Worm (Caenorhabditis elegans): ENCODE data around the gene mec-9.

The mec-9 gene

ce11 chrV:9907205-9907604 lies 7.7 kb downstream of the mec-9 start:
- TF ChIP-seq tra-4 (tag; optimal IDR thresholded peaks at IDR 0.05) (no peak), B0310.2 (tag; optimal IDR thresholded peaks at IDR 0.05) (no peak), F13C5.2 (tag; optimal IDR thresholded peaks at IDR 0.05) (no peak), flt-1 (GFP tag; IDR thresholded peaks at IDR 0.05) (no peak)

DNA sequence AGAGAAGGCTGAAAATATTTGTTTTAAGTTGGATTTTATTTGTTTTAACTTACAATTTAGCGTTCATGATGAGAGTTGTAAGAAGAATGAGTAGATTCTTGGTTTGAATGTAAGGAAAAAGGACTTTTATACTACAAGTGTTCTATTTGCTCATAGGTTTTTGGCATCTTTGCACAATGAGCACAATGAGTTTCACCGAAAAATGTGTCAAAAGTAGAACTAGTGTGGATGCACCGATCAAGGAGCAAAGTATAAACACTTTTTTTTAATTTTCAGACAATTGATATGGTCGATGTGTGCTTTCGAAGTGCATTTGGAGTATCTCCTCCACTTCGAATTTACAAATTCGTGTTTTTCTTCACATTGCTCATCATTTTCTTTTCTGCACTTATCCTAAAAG lies 8.8 kb downstream of the mec-9 start, which contains the start of gene fipr-11:
Gene fipr-11, minus strand, starts transcription at position 101 of the 400 bp plus-strand sequence.
- no peak for TF ChIP-seq pes-1 (GFP tag; IDR thresholded peaks at IDR 0.05)
- no peak for TF ChIP-seq scrt-1 (GFP tag; IDR thresholded peaks at IDR 0.05)
- no peak for TF ChIP-seq hmg-4 (GFP tag; optimal IDR thresholded peaks at IDR 0.05)
- TF ChIP-seq hnd-1 (tag; optimal IDR thresholded peaks at IDR 0.05): no peak
- TF ChIP-seq tbx-11 (GFP tag; IDR thresholded peaks at IDR 0.05): no peak
- no peak for TF ChIP-seq tbx-37 (GFP tag; conservative IDR thresholded peaks at IDR 0.05)
- no peak for TF ChIP-seq ceh-36 (tag; optimal IDR thresholded peaks at IDR 0.05)
- no peak for TF ChIP-seq sea-1 (GFP tag; conservative IDR thresholded peaks at IDR 0.05)

ce11 chrV:9901119-9901518 lies 13.8 kb downstream of the mec-9 start:
- TF ChIP-seq ets-7 (tag; optimal IDR thresholded peaks at IDR 0.05): no peak
- TF ChIP-seq tra-4 (tag; optimal IDR thresholded peaks at IDR 0.05): no peak
- no peak for TF ChIP-seq flt-1 (GFP tag; IDR thresholded peaks at IDR 0.05)
- no peak for TF ChIP-seq hmg-4 (GFP tag; optimal IDR thresholded peaks at IDR 0.05)
- TF ChIP-seq scrt-1 (GFP tag; IDR thresholded peaks at IDR 0.05): no peak
- TF ChIP-seq ama-1 (optimal IDR thresholded peaks at IDR 0.05): no peak
- no peak for TF ChIP-seq aly-1 (tag; optimal IDR thresholded peaks at IDR 0.05)
- TF ChIP-seq F13C5.2 (tag; optimal IDR thresholded peaks at IDR 0.05): no peak

ce11 chrV:9899278-9899677 lies 15.6 kb downstream of the mec-9 start, which contains the start of gene egl-47:
Gene egl-47 (plus strand): TSS chrV:9899578.
- TF ChIP-seq ceh-36 (tag; optimal IDR thresholded peaks at IDR 0.05): no peak
- TF ChIP-seq hmbx-1 (tag; optimal IDR thresholded peaks at IDR 0.05): no peak
- no peak for TF ChIP-seq tbx-37 (GFP tag; conservative IDR thresholded peaks at IDR 0.05)
- no peak for TF ChIP-seq tra-4 (tag; optimal IDR thresholded peaks at IDR 0.05)
- TF ChIP-seq hmg-4 (GFP tag; optimal IDR thresholded peaks at IDR 0.05): no peak
- TF ChIP-seq F13C5.2 (tag; optimal IDR thresholded peaks at IDR 0.05): no peak
- no peak for TF ChIP-seq pes-1 (GFP tag; IDR thresholded peaks at IDR 0.05)
- TF ChIP-seq ama-1 (optimal IDR thresholded peaks at IDR 0.05): no peak
- no peak for TF ChIP-seq tbx-11 (GFP tag; IDR thresholded peaks at IDR 0.05)
- no peak for TF ChIP-seq ets-7 (tag; optimal IDR thresholded peaks at IDR 0.05)
- TF ChIP-seq scrt-1 (GFP tag; IDR thresholded peaks at IDR 0.05): no peak
- TF ChIP-seq flt-1 (GFP tag; IDR thresholded peaks at IDR 0.05): no peak
- TF ChIP-seq aly-1 (tag; optimal IDR thresholded peaks at IDR 0.05): no peak
- TF ChIP-seq B0310.2 (tag; optimal IDR thresholded peaks at IDR 0.05): no peak
- TF ChIP-seq ceh-13 (GFP tag; optimal IDR thresholded peaks at IDR 0.05): no peak
- no peak for TF ChIP-seq hnd-1 (tag; optimal IDR thresholded peaks at IDR 0.05)
- no peak for TF ChIP-seq sea-1 (GFP tag; conservative IDR thresholded peaks at IDR 0.05)

- TF ChIP-seq ets-7 (tag; optimal IDR thresholded peaks at IDR 0.05): no peak
- no peak for TF ChIP-seq tra-4 (tag; optimal IDR thresholded peaks at IDR 0.05)
- no peak for TF ChIP-seq sea-1 (GFP tag; conservative IDR thresholded peaks at IDR 0.05)
- no peak for TF ChIP-seq tbx-11 (GFP tag; IDR thresholded peaks at IDR 0.05)
- TF ChIP-seq B0310.2 (tag; optimal IDR thresholded peaks at IDR 0.05): no peak
- TF ChIP-seq ceh-13 (GFP tag; optimal IDR thresholded peaks at IDR 0.05): no peak
- TF ChIP-seq hmbx-1 (tag; optimal IDR thresholded peaks at IDR 0.05): no peak
- no peak for TF ChIP-seq hmg-4 (GFP tag; optimal IDR thresholded peaks at IDR 0.05)
- no peak for TF ChIP-seq F13C5.2 (tag; optimal IDR thresholded peaks at IDR 0.05)
- TF ChIP-seq ama-1 (optimal IDR thresholded peaks at IDR 0.05): no peak
- TF ChIP-seq ceh-36 (tag; optimal IDR thresholded peaks at IDR 0.05): no peak
- no peak for TF ChIP-seq aly-1 (tag; optimal IDR thresholded peaks at IDR 0.05)
- no peak for TF ChIP-seq flt-1 (GFP tag; IDR thresholded peaks at IDR 0.05)
- no peak for TF ChIP-seq pes-1 (GFP tag; IDR thresholded peaks at IDR 0.05)
These were observed 25.3 kb downstream of the mec-9 start, which contains the start of gene fshr-1 for ce11 chrV:9889629-9890028. Gene fshr-1 (plus strand): TSS chrV:9889837.

DNA sequence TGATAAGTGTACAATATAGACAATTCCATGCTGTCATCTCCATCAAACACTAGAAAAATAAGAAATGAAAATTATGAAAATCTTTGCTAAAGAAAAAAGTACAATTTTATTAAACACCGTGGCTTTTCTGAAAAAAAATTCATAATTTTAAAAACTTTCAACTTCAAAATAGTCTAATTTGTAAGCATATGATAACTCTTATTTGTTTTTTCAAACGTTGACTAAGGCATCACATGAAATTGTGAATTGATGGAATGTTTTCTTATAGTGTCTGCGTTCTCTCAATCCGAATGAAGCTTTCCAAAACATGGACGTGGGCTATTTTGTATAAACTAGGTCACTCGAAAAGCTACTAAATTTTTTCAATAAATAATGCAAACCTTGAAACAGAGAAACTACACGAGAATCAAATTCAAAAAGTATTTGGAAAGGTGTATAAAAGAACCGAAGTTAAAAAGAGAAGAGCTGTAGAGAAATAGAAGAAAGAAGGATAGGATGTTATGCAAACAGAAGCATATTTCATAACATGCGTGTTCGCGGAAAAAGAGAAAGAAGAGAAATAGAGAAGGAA lies 28.9 kb downstream of the mec-9 start, which contains the start of gene clp-9:
Gene clp-9, minus strand, starts transcription at position 51 of the 571 bp plus-strand sequence.
- TF ChIP-seq hmg-4 (GFP tag; optimal IDR thresholded peaks at IDR 0.05): no peak
- TF ChIP-seq hnd-1 (tag; optimal IDR thresholded peaks at IDR 0.05): no peak
- TF ChIP-seq sea-1 (GFP tag; conservative IDR thresholded peaks at IDR 0.05): no peak
- TF ChIP-seq ama-1 (optimal IDR thresholded peaks at IDR 0.05): no peak
- TF ChIP-seq tbx-37 (GFP tag; conservative IDR thresholded peaks at IDR 0.05): no peak
- TF ChIP-seq hmbx-1 (tag; optimal IDR thresholded peaks at IDR 0.05): no peak
- no peak for TF ChIP-seq tra-4 (tag; optimal IDR thresholded peaks at IDR 0.05)
- no peak for TF ChIP-seq ceh-36 (tag; optimal IDR thresholded peaks at IDR 0.05)

- no peak for TF ChIP-seq tra-4 (tag; optimal IDR thresholded peaks at IDR 0.05)
- no peak for TF ChIP-seq ama-1 (optimal IDR thresholded peaks at IDR 0.05)
- no peak for TF ChIP-seq ceh-36 (tag; optimal IDR thresholded peaks at IDR 0.05)
- no peak for TF ChIP-seq F13C5.2 (tag; optimal IDR thresholded peaks at IDR 0.05)
- TF ChIP-seq hmbx-1 (tag; optimal IDR thresholded peaks at IDR 0.05): no peak
- no peak for TF ChIP-seq ets-7 (tag; optimal IDR thresholded peaks at IDR 0.05)
- no peak for TF ChIP-seq pes-1 (GFP tag; IDR thresholded peaks at IDR 0.05)
- TF ChIP-seq ceh-13 (GFP tag; optimal IDR thresholded peaks at IDR 0.05): no peak
These were observed 35.1 kb downstream of the mec-9 start, which contains the start of gene sdz-31 for ce11 chrV:9879867-9880266. Gene sdz-31 (plus strand): TSS chrV:9880167.

DNA sequence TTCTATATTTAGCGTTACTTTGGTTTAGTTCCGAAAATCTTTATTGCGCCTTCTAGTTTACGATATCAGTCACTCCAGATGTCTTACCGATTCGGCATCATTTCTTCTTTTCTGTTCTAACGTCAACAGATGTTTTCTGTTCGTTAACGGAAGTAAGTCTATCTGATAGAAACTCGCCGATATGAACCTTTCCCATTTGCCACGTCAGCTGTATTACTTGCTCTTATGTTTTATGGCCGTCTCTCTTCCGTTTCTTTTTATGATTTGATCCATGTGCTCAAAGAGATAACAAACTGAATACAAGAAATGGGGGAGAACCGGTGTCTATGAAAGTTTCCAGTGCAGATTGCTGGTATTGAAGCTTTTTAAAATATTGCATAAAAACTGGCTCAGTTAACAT lies 35.5 kb downstream of the mec-9 start, which contains the start of gene srab-26:
Gene srab-26, minus strand, starts transcription at position 101 of the 400 bp plus-strand sequence.
- TF ChIP-seq sea-1 (GFP tag; conservative IDR thresholded peaks at IDR 0.05): no peak
- no peak for TF ChIP-seq hnd-1 (tag; optimal IDR thresholded peaks at IDR 0.05)
- TF ChIP-seq ceh-36 (tag; optimal IDR thresholded peaks at IDR 0.05): no peak
- no peak for TF ChIP-seq flt-1 (GFP tag; IDR thresholded peaks at IDR 0.05)
- no peak for TF ChIP-seq ceh-13 (GFP tag; optimal IDR thresholded peaks at IDR 0.05)
- no peak for TF ChIP-seq tbx-11 (GFP tag; IDR thresholded peaks at IDR 0.05)
- TF ChIP-seq ets-7 (tag; optimal IDR thresholded peaks at IDR 0.05): no peak

All from whole organism, early embryonic.